Fruit fly (Drosophila melanogaster): Measurements from ENCODE around the gene Duba.

Gene Duba

DNA sequence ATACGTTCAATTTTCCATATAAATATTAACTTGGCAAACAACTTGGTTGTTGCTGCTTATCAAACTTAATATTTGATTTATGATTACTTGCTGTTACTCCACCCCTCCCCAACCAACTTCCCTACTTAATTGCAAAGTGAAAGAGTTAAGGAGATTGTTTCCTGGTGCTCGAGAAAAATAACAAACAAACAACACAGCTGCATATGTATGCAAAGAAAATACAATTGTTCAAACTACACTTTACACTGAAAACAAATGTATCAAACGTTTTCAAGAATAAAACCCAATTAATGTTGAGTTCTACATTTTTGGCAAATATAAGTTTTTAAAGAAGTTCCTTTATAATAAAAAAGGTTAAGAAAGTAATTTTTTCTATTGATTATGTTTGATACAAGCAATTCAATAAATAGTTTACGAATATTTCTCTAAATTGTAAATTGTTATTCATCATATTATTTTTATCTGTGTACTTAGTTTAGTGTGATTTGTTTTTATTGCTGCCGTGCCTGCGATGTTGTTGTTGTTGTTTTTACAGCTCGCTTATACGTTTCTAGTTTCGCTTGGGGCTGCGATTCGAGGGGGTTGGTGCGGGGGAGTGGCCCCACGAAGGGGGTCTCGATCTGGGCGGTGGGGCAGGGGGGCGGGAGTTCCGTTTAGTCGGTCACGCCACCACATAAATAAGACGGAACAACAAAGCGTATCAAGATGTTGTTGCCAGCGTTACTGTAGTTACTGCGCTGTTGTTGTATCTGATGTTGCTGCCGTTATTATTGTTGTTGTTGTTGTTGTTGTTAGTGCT lies 53.4 kb downstream of the Duba start (continued):
- peak; percentile 60 for TF ChIP-seq dsx (GFP tag; optimal IDR thresholded peaks at IDR 0.05; ENCODE audit: poor library complexity, severe bottlenecking)
- TF ChIP-seq Eip78C (GFP tag), result peak; percentile 88
- no peak; the same call in 1 of the 2 replicates for TF ChIP-seq CG11294 (GFP tag; IDR thresholded peaks at IDR 0.05)
- TF ChIP-seq eg (GFP tag; IDR thresholded peaks at IDR 0.05), result peak; percentile 82
- TF ChIP-seq fkh (GFP tag; optimal IDR thresholded peaks at IDR 0.05), result peak; percentile 80
- no peak for TF ChIP-seq Smox (GFP tag; optimal IDR thresholded peaks at IDR 0.05)
- TF ChIP-seq Blimp-1 (GFP tag; optimal IDR thresholded peaks at IDR 0.05), result no peak
- peak; percentile 91 for TF ChIP-seq CG15336 (GFP tag; IDR thresholded peaks at IDR 0.05)
- no peak for TF ChIP-seq CG31627 (GFP tag; optimal IDR thresholded peaks at IDR 0.05)
- TF ChIP-seq CG7368 (GFP tag; optimal IDR thresholded peaks at IDR 0.05), result peak; percentile 17
- TF ChIP-seq net (GFP tag; optimal IDR thresholded peaks at IDR 0.05), result peak; percentile 57
- TF ChIP-seq CG11902 (GFP tag; optimal IDR thresholded peaks at IDR 0.05), result no peak
- no peak for TF ChIP-seq Sox102F (GFP tag; optimal IDR thresholded peaks at IDR 0.05)
- TF ChIP-seq CG16779 (tag; optimal IDR thresholded peaks at IDR 0.05), result no peak
- TF ChIP-seq CG6792 (GFP tag; optimal IDR thresholded peaks at IDR 0.05), result no peak
- TF ChIP-seq CG6163 (GFP tag; IDR thresholded peaks at IDR 0.05), result 0 out of 3 replicates have a peak, but pooled peaks have one; percentile 11
- TF ChIP-seq Hr38 (GFP tag; optimal IDR thresholded peaks at IDR 0.05), result no peak
- TF ChIP-seq CG9139 (GFP tag; optimal IDR thresholded peaks at IDR 0.05), result peak; percentile 40
- TF ChIP-seq spab (GFP tag; optimal IDR thresholded peaks at IDR 0.05), result peak; percentile 48
- no peak for TF ChIP-seq topi (GFP tag; optimal IDR thresholded peaks at IDR 0.05)
- TF ChIP-seq Sox14 (GFP tag; optimal IDR thresholded peaks at IDR 0.05), result no peak
- peak; percentile 51 for TF ChIP-seq CG8632 (GFP tag; optimal IDR thresholded peaks at IDR 0.05)
- TF ChIP-seq esn (GFP tag; optimal IDR thresholded peaks at IDR 0.05), result no peak
- peak; percentile 43 for TF ChIP-seq CG34406 (GFP tag; optimal IDR thresholded peaks at IDR 0.05)
- TF ChIP-seq CG32006 (GFP tag; optimal IDR thresholded peaks at IDR 0.05), result peak; percentile 81
- no peak for TF ChIP-seq Eip93F (GFP tag; optimal IDR thresholded peaks at IDR 0.05)
- peak; percentile 63 for TF ChIP-seq CG6276 (GFP tag; optimal IDR thresholded peaks at IDR 0.05)
- peak; percentile 37 for TF ChIP-seq CG10631 (GFP tag; optimal IDR thresholded peaks at IDR 0.05)
- TF ChIP-seq Hr39 (GFP tag; optimal IDR thresholded peaks at IDR 0.05), result no peak

Data from whole organism, prepupa.